Fruit fly (Drosophila melanogaster) whole organism, wandering third instar larva: ENCODE measurements around the gene CG42792.

ENCODE experiments used
- Abd-B ChIP-seq: fragments of >200 bp; optimal IDR thresholded peaks from 2 replicates; lab custom pipeline; 2017; ENCODE audit warnings: missing biosample characterization, missing genetic modification characterization
- CG32264 ChIP-seq: fragments of 200-800 bp; sonication (Bioruptor generic); optimal IDR thresholded peaks from 2 replicates; lab custom pipeline; 2016; ENCODE audit warnings: missing biosample characterization, missing genetic modification characterization
- Dfd ChIP-seq: fragments of >200 bp; optimal IDR thresholded peaks from 2 replicates; lab custom pipeline; 2017; ENCODE audit warnings: missing biosample characterization, missing genetic modification characterization
- Hr78 ChIP-seq: fragments of >200 bp; optimal IDR thresholded peaks from 2 replicates; lab custom pipeline; 2017; ENCODE audit warnings: missing biosample characterization, missing genetic modification characterization
- Mio ChIP-seq: sonication (Bioruptor generic); optimal IDR thresholded peaks from 2 replicates; lab custom pipeline; 2016; ENCODE audit warnings: missing biosample characterization, missing genetic modification characterization
- Myc ChIP-seq: fragments of >200 bp; optimal IDR thresholded peaks from 2 replicates; lab custom pipeline; 2017
- Vsx2 ChIP-seq: fragments of 200-300, 225-300 bp; sonication (Bioruptor generic); optimal IDR thresholded peaks from 2 replicates; lab custom pipeline; 2018; ENCODE audit warnings: missing biosample characterization, missing genetic modification characterization; ENCODE audit not compliant: partially characterized antibody
- br ChIP-seq: fragments of 200-800 bp; sonication (Bioruptor generic); optimal IDR thresholded peaks from 2 replicates; lab custom pipeline; 2016; ENCODE audit warnings: missing biosample characterization, missing genetic modification characterization
- brk ChIP-seq: fragments of 200-800 bp; sonication (Bioruptor generic); optimal IDR thresholded peaks from 2 replicates; lab custom pipeline; 2016; ENCODE audit warnings: missing biosample characterization, mild to moderate bottlenecking, missing genetic modification characterization
- fru ChIP-seq: fragments of 200-800 bp; sonication (Bioruptor generic); optimal IDR thresholded peaks from 3 replicates; lab custom pipeline; 2016; ENCODE audit warnings: missing biosample characterization, mild to moderate bottlenecking, missing genetic modification characterization
- h ChIP-seq: fragments of 200-800 bp; sonication (Bioruptor generic); optimal IDR thresholded peaks from 3 replicates; lab custom pipeline; 2016; ENCODE audit warnings: missing biosample characterization, mild to moderate bottlenecking, missing genetic modification characterization
- lola ChIP-seq: fragments of >200 bp; optimal IDR thresholded peaks from 2 replicates; lab custom pipeline; 2017; ENCODE audit warnings: missing biosample characterization, missing genetic modification characterization
- pan ChIP-seq: fragments of >200 bp; optimal IDR thresholded peaks from 2 replicates; lab custom pipeline; 2017
- psq ChIP-seq: fragments of 200-800 bp; sonication (Bioruptor generic); optimal IDR thresholded peaks from 3 replicates; lab custom pipeline; 2017; ENCODE audit warnings: missing biosample characterization, mild to moderate bottlenecking, missing genetic modification characterization, moderate library complexity

- TF ChIP-seq Myc (lab: Kevin White, UChicago): no peak
- no peak for TF ChIP-seq br
- peak; percentile 72 for TF ChIP-seq h (GFP tag; lab: Kevin White, UChicago)
- TF ChIP-seq psq: peak; percentile 56
- no peak for TF ChIP-seq CG32264 (GFP tag; lab: Kevin White, UChicago)
- TF ChIP-seq pan (lab: Kevin White, UChicago): no peak
- TF ChIP-seq Abd-B (GFP tag; lab: Kevin White, UChicago): no peak
- no peak for TF ChIP-seq fru (GFP tag; lab: Kevin White, UChicago)
- no peak for TF ChIP-seq brk (GFP tag; lab: Kevin White, UChicago)
- TF ChIP-seq Dfd: no peak
- no peak for TF ChIP-seq Vsx2 (GFP tag; lab: Kevin White, UChicago)
- no peak for TF ChIP-seq Hr78 (GFP tag; lab: Kevin White, UChicago)
- TF ChIP-seq Mio (GFP tag; lab: Kevin White, UChicago): no peak
- TF ChIP-seq lola (GFP tag; lab: Kevin White, UChicago): no peak
These were observed 47.8 kb upstream of the CG42792 start for dm6 chr2L:15912901-15913673.
